Fruit fly (Drosophila melanogaster) whole organism, embryonic: Measurements from ENCODE around the gene Catsup.

Experiments used
- ATbp ChIP-seq: fragments of 200-800 bp; sonication (Bioruptor generic); optimal IDR thresholded peaks from 2 replicates; lab custom pipeline; 2017; ENCODE audit warnings: missing biosample characterization, mild to moderate bottlenecking, missing genetic modification characterization, missing genetic modification reagents
- Abd-B ChIP-seq: fragments of 200-800 bp; sonication (Bioruptor generic); optimal IDR thresholded peaks from 2 replicates; lab custom pipeline; 2018; ENCODE audit warnings: missing biosample characterization, mild to moderate bottlenecking, missing genetic modification characterization, moderate library complexity
- Asciz ChIP-seq: fragments of 200-800 bp; sonication (Bioruptor generic); optimal IDR thresholded peaks from 2 replicates; lab custom pipeline; 2017; ENCODE audit warnings: missing biosample characterization, mild to moderate bottlenecking, missing genetic modification characterization, missing genetic modification reagents
- BEAF-32 ChIP-seq: fragments of 200-800 bp; sonication (Bioruptor generic); optimal IDR thresholded peaks from 3 replicates; lab custom pipeline; 2017; ENCODE audit warnings: missing biosample characterization, missing genetic modification characterization, mild to moderate bottlenecking, moderate library complexity, missing genetic modification reagents
- Bteb2 ChIP-seq: fragments of 200-800 bp; sonication (Bioruptor generic); optimal IDR thresholded peaks from 2 replicates; lab custom pipeline; 2016; ENCODE audit warnings: missing biosample characterization, missing genetic modification characterization
- C15 ChIP-seq: fragments of 200-800 bp; sonication (Bioruptor generic); IDR thresholded peaks from 3 replicates; pipeline ENCODE4 v1.3.6; 2022; ENCODE audit warnings: missing biosample characterization, missing genetic modification characterization
- CG10565 ChIP-seq: fragments of 200-800 bp; sonication (Bioruptor generic); optimal IDR thresholded peaks from 3 replicates; lab custom pipeline; 2016; ENCODE audit warnings: missing biosample characterization, mild to moderate bottlenecking, missing genetic modification characterization
- CG11093 ChIP-seq: fragments of 200-800 bp; sonication (Bioruptor generic); IDR thresholded peaks from 3 replicates; pipeline ENCODE4 v1.3.6; 2022; ENCODE audit warnings: missing biosample characterization, missing genetic modification characterization
- CG11723 ChIP-seq: fragments of 200-800 bp; sonication (Bioruptor generic); optimal IDR thresholded peaks from 2 replicates; lab custom pipeline; 2017; ENCODE audit warnings: missing biosample characterization, mild to moderate bottlenecking, missing genetic modification characterization
- CG13894 ChIP-seq: fragments of 200-800 bp; sonication (Bioruptor generic); optimal IDR thresholded peaks from 3 replicates; lab custom pipeline; 2018; ENCODE audit warnings: missing biosample characterization, mild to moderate bottlenecking, missing genetic modification characterization, moderate library complexity
- CG15269 ChIP-seq: fragments of 200-800 bp; sonication (Bioruptor generic); optimal IDR thresholded peaks from 2 replicates; lab custom pipeline; 2018; ENCODE audit warnings: missing biosample characterization, mild to moderate bottlenecking, missing genetic modification characterization, moderate library complexity
- CG15601 ChIP-seq: fragments of 200-800 bp; sonication (Bioruptor generic); optimal IDR thresholded peaks from 3 replicates; lab custom pipeline; 2019; ENCODE audit warnings: missing biosample characterization, mild to moderate bottlenecking, missing genetic modification characterization, moderate library complexity
- CG1602 ChIP-seq: fragments of 200-800 bp; sonication (Bioruptor generic); optimal IDR thresholded peaks from 3 replicates; lab custom pipeline; 2016; ENCODE audit warnings: missing biosample characterization, missing genetic modification characterization
- CG16779 ChIP-seq: fragments of 200-800 bp; sonication (Bioruptor generic); IDR thresholded peaks from 2 replicates; pipeline ENCODE4 v1.3.6; 2022; ENCODE audit warnings: missing biosample characterization, missing genetic modification characterization
- CG3726 ChIP-seq: fragments of 200-800 bp; sonication (Bioruptor generic); IDR thresholded peaks from 3 replicates; pipeline ENCODE4, ENCODE4 v1.3.6; 2022; ENCODE audit warnings: missing biosample characterization, missing genetic modification characterization
- CG3838 ChIP-seq: fragments of 200-800 bp; sonication (Bioruptor generic); optimal IDR thresholded peaks from 3 replicates; lab custom pipeline; 2016; ENCODE audit warnings: missing biosample characterization, missing genetic modification characterization
- CG3847 ChIP-seq: fragments of 200-800 bp; sonication (Bioruptor generic); IDR thresholded peaks from 2 replicates; pipeline ENCODE4 v1.3.6; 2022; ENCODE audit warnings: missing biosample characterization, missing genetic modification characterization
- CG8388 ChIP-seq: fragments of 200-800 bp; sonication (Bioruptor generic); optimal IDR thresholded peaks from 2 replicates; lab custom pipeline; 2019; ENCODE audit warnings: missing biosample characterization, mild to moderate bottlenecking, missing genetic modification characterization, moderate library complexity
- CG8924 ChIP-seq: fragments of 200-800 bp; optimal IDR thresholded peaks from 3 replicates; lab custom pipeline; 2019; ENCODE audit warnings: missing biosample characterization, mild to moderate bottlenecking, missing genetic modification characterization, moderate library complexity
- CG8944 ChIP-seq: fragments of 200-800 bp; sonication (Bioruptor generic); optimal IDR thresholded peaks from 3 replicates; lab custom pipeline; 2016; ENCODE audit warnings: missing biosample characterization, missing genetic modification characterization
- CG9609 ChIP-seq: fragments of 200-800 bp; sonication (Bioruptor generic); optimal IDR thresholded peaks from 3 replicates; lab custom pipeline; 2016; ENCODE audit warnings: missing biosample characterization, missing genetic modification characterization
- Dad ChIP-seq: fragments of 200-800 bp; sonication (Bioruptor generic); optimal IDR thresholded peaks from 3 replicates; lab custom pipeline; 2016; ENCODE audit warnings: missing biosample characterization, missing genetic modification characterization
- Dip3 ChIP-seq: fragments of 200-800 bp; sonication (Bioruptor generic); optimal IDR thresholded peaks from 3 replicates; lab custom pipeline; 2016; ENCODE audit warnings: missing biosample characterization, missing genetic modification characterization
- E2f1 ChIP-seq: fragments of 200-800 bp; sonication (Bioruptor generic); IDR thresholded peaks from 2 replicates; pipeline ENCODE4 v1.3.6; 2022; ENCODE audit warnings: missing biosample characterization, missing genetic modification characterization
- Gug ChIP-seq: fragments of 200-800 bp; sonication (Bioruptor generic); IDR thresholded peaks from 4 replicates; pipeline ENCODE4 v1.3.6; 2022; ENCODE audit warnings: missing biosample characterization, missing genetic modification characterization
- H15 ChIP-seq: fragments of 200-800 bp; sonication (Bioruptor generic); IDR thresholded peaks from 3 replicates; pipeline ENCODE4 v1.3.6; 2022; ENCODE audit warnings: missing biosample characterization, missing genetic modification characterization
- Lim3 ChIP-seq: fragments of 200-800 bp; sonication (Bioruptor generic); IDR thresholded peaks from 2 replicates; pipeline ENCODE4 v1.3.6; 2022; ENCODE audit warnings: missing biosample characterization, missing genetic modification characterization
- MTF-1 ChIP-seq: fragments of 200-800 bp; sonication (Bioruptor generic); optimal IDR thresholded peaks from 2 replicates; lab custom pipeline; 2018; ENCODE audit warnings: missing biosample characterization, mild to moderate bottlenecking, missing genetic modification characterization, borderline replicate concordance
- aop ChIP-seq: fragments of 200-800 bp; sonication (Bioruptor generic); IDR thresholded peaks from 2 replicates; pipeline ENCODE4 v1.3.6; 2022; ENCODE audit warnings: missing biosample characterization, missing genetic modification characterization
- bigmax ChIP-seq: fragments of 200-800 bp; sonication (Bioruptor generic); optimal IDR thresholded peaks from 2 replicates; lab custom pipeline; 2018; ENCODE audit warnings: missing biosample characterization, mild to moderate bottlenecking, missing genetic modification characterization
- ci ChIP-seq: fragments of 200-800 bp; sonication (Bioruptor generic); IDR thresholded peaks from 3 replicates; pipeline ENCODE4 v1.3.6; 2022; ENCODE audit warnings: missing biosample characterization, missing genetic modification characterization
- dimm ChIP-seq: fragments of 200-800 bp; sonication (Bioruptor generic); IDR thresholded peaks from 2 replicates; pipeline ENCODE4 v1.3.6; 2022; ENCODE audit warnings: missing biosample characterization, missing genetic modification characterization
- dysf ChIP-seq: fragments of 200-800 bp; sonication (Bioruptor generic); IDR thresholded peaks from 3 replicates; pipeline ENCODE4 v1.3.6; 2022; ENCODE audit warnings: missing biosample characterization, missing genetic modification characterization
- emc ChIP-seq: fragments of 200-800 bp; sonication (Bioruptor generic); optimal IDR thresholded peaks from 2 replicates; lab custom pipeline; 2016; ENCODE audit warnings: missing biosample characterization, missing genetic modification characterization
- ems ChIP-seq: fragments of 200-800 bp; sonication (Bioruptor generic); optimal IDR thresholded peaks from 3 replicates; lab custom pipeline; 2016; ENCODE audit warnings: missing biosample characterization, missing genetic modification characterization
- fd96Cb ChIP-seq: fragments of 200-800 bp; sonication (Bioruptor generic); optimal IDR thresholded peaks from 2 replicates; lab custom pipeline; 2018; ENCODE audit warnings: missing biosample characterization, mild to moderate bottlenecking, missing genetic modification characterization, moderate library complexity
- gcm2 ChIP-seq: fragments of 200-800 bp; sonication (Bioruptor generic); optimal IDR thresholded peaks from 2 replicates; lab custom pipeline; 2016; ENCODE audit warnings: missing biosample characterization, missing genetic modification characterization
- grn ChIP-seq: fragments of 200-800 bp; sonication (Bioruptor generic); optimal IDR thresholded peaks from 3 replicates; lab custom pipeline; 2017; ENCODE audit warnings: missing biosample characterization, missing genetic modification characterization
- lilli ChIP-seq: fragments of 200-800 bp; sonication (Bioruptor generic); optimal IDR thresholded peaks from 3 replicates; lab custom pipeline; 2016; ENCODE audit warnings: missing biosample characterization, missing genetic modification characterization
- mld ChIP-seq: fragments of 200-800 bp; sonication (Bioruptor generic); IDR thresholded peaks from 3 replicates; pipeline ENCODE4 v1.3.6; 2022; ENCODE audit warnings: missing biosample characterization, missing genetic modification characterization; ENCODE audit not compliant: partially characterized antibody
- pho ChIP-seq: fragments of 200-800 bp; sonication (Bioruptor generic); optimal IDR thresholded peaks from 2 replicates; lab custom pipeline; 2016; ENCODE audit warnings: missing biosample characterization, missing genetic modification characterization
- pros ChIP-seq: fragments of 200-800 bp; sonication (Bioruptor generic); optimal IDR thresholded peaks from 3 replicates; lab custom pipeline; 2019; ENCODE audit warnings: missing biosample characterization, mild to moderate bottlenecking, missing genetic modification characterization, moderate library complexity
- pum ChIP-seq: fragments of 200-800 bp; sonication (Bioruptor generic); optimal IDR thresholded peaks from 2 replicates; lab custom pipeline; 2016; ENCODE audit warnings: missing biosample characterization, missing genetic modification characterization
- ranshi ChIP-seq: fragments of 200-800 bp; sonication (Bioruptor generic); IDR thresholded peaks from 2 replicates; pipeline ENCODE4 v1.3.6; 2022; ENCODE audit warnings: missing biosample characterization, missing genetic modification characterization
- run ChIP-seq: fragments of 200-800 bp; sonication (Bioruptor generic); optimal IDR thresholded peaks from 3 replicates; lab custom pipeline; 2018; ENCODE audit warnings: missing biosample characterization, mild to moderate bottlenecking, missing genetic modification characterization
- sd ChIP-seq: fragments of 200-800 bp; sonication (Bioruptor generic); optimal IDR thresholded peaks from 3 replicates; lab custom pipeline; 2018; ENCODE audit warnings: missing biosample characterization, mild to moderate bottlenecking, missing genetic modification characterization, moderate library complexity
- sima ChIP-seq: fragments of 200-800 bp; sonication (Bioruptor generic); optimal IDR thresholded peaks from 2 replicates; lab custom pipeline; 2016; ENCODE audit warnings: missing biosample characterization, missing genetic modification characterization
- so ChIP-seq: fragments of 200-800 bp; sonication (Bioruptor generic); IDR thresholded peaks from 3 replicates; pipeline ENCODE4 v1.3.6; 2022; ENCODE audit warnings: missing biosample characterization, missing genetic modification characterization
- sqz ChIP-seq: fragments of 200-800 bp; sonication (Bioruptor generic); optimal IDR thresholded peaks from 3 replicates; lab custom pipeline; 2018; ENCODE audit warnings: missing biosample characterization, mild to moderate bottlenecking, missing genetic modification characterization
- tna ChIP-seq: fragments of 200-800 bp; sonication (Bioruptor generic); IDR thresholded peaks from 2 replicates; pipeline ENCODE4 v1.3.6; 2022; ENCODE audit warnings: missing biosample characterization, missing genetic modification characterization; ENCODE audit not compliant: partially characterized antibody
- wor ChIP-seq: fragments of 200-800 bp; sonication (Bioruptor generic); IDR thresholded peaks from 2 replicates; pipeline ENCODE4 v1.3.6; 2022; ENCODE audit warnings: missing biosample characterization, missing genetic modification characterization

Gene Catsup

dm6 chr2L:19045111-19045560 is 3.5 kb downstream of the Catsup start, which contains the start of the genes Ttc19 and Acn:
Gene Ttc19 (minus strand): TSS chr2L:19045148.
Gene Acn (plus strand): TSS chr2L:19045355.
- TF ChIP-seq gcm2 (GFP tag; lab: Kevin White, UChicago) (peak; percentile 45), Dip3 (GFP tag; lab: Kevin White, UChicago) (peak; percentile 87), CG8944 (GFP tag; lab: Kevin White, UChicago) (peak; percentile 91), CG8924 (tag; lab: Kevin White, UChicago) (peak; percentile 85), sqz (GFP tag; lab: Kevin White, UChicago) (no peak), pum (peak; percentile 91), Abd-B (peak; percentile 82), aop (GFP tag; lab: Robert Waterston, UW) (0 out of 2 replicates have a peak, but pooled peaks have one; percentile 20), H15 (GFP tag; lab: Robert Waterston, UW) (peak; percentile 84), dimm (GFP tag; lab: Robert Waterston, UW) (peak; percentile 48), CG11723 (GFP tag; lab: Kevin White, UChicago) (peak; percentile 43), sd (tag; lab: Kevin White, UChicago) (no peak), Gug (peak; percentile 83; the same call in 3 of the 4 replicates), BEAF-32 (GFP tag; lab: Kevin White, UChicago) (peak; percentile 97), Lim3 (GFP tag; lab: Robert Waterston, UW) (peak; percentile 46; the same call in 1 of the 2 replicates), ems (peak; percentile 85), so (peak; percentile 68; the same call in 1 of the 3 replicates), CG10565 (GFP tag; lab: Kevin White, UChicago) (peak; percentile 9), CG3847 (peak; percentile 85), fd96Cb (tag; lab: Kevin White, UChicago) (peak; percentile 60), CG16779 (GFP tag; lab: Robert Waterston, UW) (0 out of 2 replicates have a peak, but pooled peaks have one; percentile 46), sima (no peak), CG9609 (peak; percentile 90), CG13894 (no peak), C15 (GFP tag; lab: Robert Waterston, UW) (no peak), mld (GFP tag; lab: Robert Waterston, UW) (peak; percentile 93), pros (GFP tag; lab: Kevin White, UChicago) (no peak), CG15601 (tag; lab: Kevin White, UChicago) (peak; percentile 77), CG1602 (GFP tag; lab: Kevin White, UChicago) (peak; percentile 83), grn (GFP tag; lab: Kevin White, UChicago) (no peak), ci (peak; percentile 83), emc (GFP tag; lab: Kevin White, UChicago) (peak; percentile 65), wor (peak; percentile 65), CG3726 (GFP tag; lab: Robert Waterston, UW) (peak; percentile 62; the same call in 1 of the 3 replicates), MTF-1 (GFP tag; lab: Kevin White, UChicago) (no peak), E2f1 (GFP tag; lab: Robert Waterston, UW) (peak; percentile 62), bigmax (GFP tag; lab: Kevin White, UChicago) (no peak), tna (GFP tag; lab: Robert Waterston, UW) (peak; percentile 89), ranshi (peak; percentile 68), ATbp (GFP tag; lab: Kevin White, UChicago) (no peak), Dad (GFP tag; lab: Kevin White, UChicago) (peak; percentile 92), lilli (GFP tag; lab: Kevin White, UChicago) (peak; percentile 93), run (tag; lab: Kevin White, UChicago) (no peak), CG3838 (GFP tag; lab: Kevin White, UChicago) (peak; percentile 59), CG15269 (tag; lab: Kevin White, UChicago) (peak; percentile 77), CG8388 (GFP tag; lab: Kevin White, UChicago) (peak; percentile 81), Bteb2 (GFP tag; lab: Kevin White, UChicago) (peak; percentile 90), Asciz (GFP tag; lab: Kevin White, UChicago) (no peak), pho (GFP tag; lab: Kevin White, UChicago) (peak; percentile 91), dysf (peak; percentile 77), CG11093 (peak; percentile 68)
